Worm (Caenorhabditis elegans) whole organism, late embryonic: ENCODE measurements around the gene F56D6.11.

ENCODE experiments used
- ama-1 ChIP-seq: fragments of 150-350 bp; optimal IDR thresholded peaks from 2 replicates; lab custom pipeline; 2014
- ceh-24 ChIP-seq: sonication (generic microtip); optimal IDR thresholded peaks from 2 replicates; lab custom pipeline; 2016; ENCODE audit warnings: mild to moderate bottlenecking, missing genetic modification characterization, missing compliant biosample characterization
- ceh-6 ChIP-seq: fragments of 200-800 bp; sonication (Bioruptor generic); optimal IDR thresholded peaks from 2 replicates; lab custom pipeline; 2018; ENCODE audit warnings: mild to moderate bottlenecking, missing genetic modification characterization, missing compliant biosample characterization
- hlh-15 ChIP-seq: sonication (generic microtip); optimal IDR thresholded peaks from 2 replicates; lab custom pipeline; 2016; ENCODE audit warnings: missing genetic modification characterization, missing compliant biosample characterization
- lin-11 ChIP-seq: fragments of 200-800 bp; sonication (Bioruptor generic); optimal IDR thresholded peaks from 2 replicates; lab custom pipeline; 2018; ENCODE audit warnings: mild to moderate bottlenecking, missing genetic modification characterization, missing compliant biosample characterization
- nhr-11 ChIP-seq: fragments of 150-350 bp; optimal IDR thresholded peaks from 2 replicates; lab custom pipeline; 2014; ENCODE audit warnings: missing biosample characterization, missing genetic modification characterization
- nhr-232 ChIP-seq: sonication (generic microtip); optimal IDR thresholded peaks from 2 replicates; lab custom pipeline; 2016; ENCODE audit warnings: missing genetic modification characterization, missing compliant biosample characterization
- pat-9 ChIP-seq: fragments of 200-800 bp; sonication (Bioruptor generic); optimal IDR thresholded peaks from 2 replicates; lab custom pipeline; 2018; ENCODE audit warnings: mild to moderate bottlenecking, missing genetic modification characterization, moderate library complexity, missing compliant biosample characterization
- unc-3 ChIP-seq, 2 experiments: fragments of 200-800 bp in 1 of 2; sonication (Bioruptor generic) in 1 of 2; sonication (generic microtip) in 1 of 2; conservative IDR thresholded peaks in 1 of 2; optimal IDR thresholded peaks in 1 of 2; 2 replicates each; pipeline versions ENCODE4 v1.3.6 to Lab custom; 2016 to 2022; ENCODE audit warnings: missing compliant biosample characterization in 2 of 2, missing genetic modification characterization in 2 of 2, missing genetic modification reagents in 1 of 2
- ztf-16 ChIP-seq: sonication (generic microtip); optimal IDR thresholded peaks from 2 replicates; lab custom pipeline; 2017; ENCODE audit warnings: missing genetic modification characterization, missing compliant biosample characterization

- TF ChIP-seq ama-1 (lab: Kevin White, UChicago) (no peak), hlh-15 (tag; lab: Kevin White, UChicago) (no peak), unc-3 (GFP tag; conservative IDR thresholded peaks at IDR 0.05; lab: Robert Waterston, UW) (no peak), unc-3 (tag; optimal IDR thresholded peaks at IDR 0.05; lab: Kevin White, UChicago) (no peak), lin-11 (no peak), nhr-232 (no peak), ztf-16 (tag; lab: Kevin White, UChicago) (no peak), ceh-24 (tag; lab: Kevin White, UChicago) (no peak), pat-9 (tag; lab: Kevin White, UChicago) (no peak), ceh-6 (GFP tag; lab: Kevin White, UChicago) (no peak), nhr-11 (tag; lab: Kevin White, UChicago) (no peak)
Measured at ce11 chrIV:3885369-3885768, 20.9 kb downstream of the F56D6.11 start, which contains the start of gene oac-22.
